Fruit fly (Drosophila melanogaster): ENCODE measurements around the gene CG15544.

The CG15544 gene

dm6 chr3R:30781661-30782120 lies 45.9 kb upstream of the CG15544 start (continued):
- TF ChIP-seq sqz (GFP tag; optimal IDR thresholded peaks at IDR 0.05) = peak; percentile 81
- peak; percentile 91 for TF ChIP-seq CG9215 (GFP tag; IDR thresholded peaks at IDR 0.05)
- peak; percentile 90 for TF ChIP-seq CG16779 (GFP tag; IDR thresholded peaks at IDR 0.05)
- peak; percentile 10 to 39 for TF ChIP-seq insv (GFP tag; optimal IDR thresholded peaks at IDR 0.05)
- peak; percentile 88 for TF ChIP-seq kay (GFP tag; optimal IDR thresholded peaks at IDR 0.05)
- peak; percentile 74 for TF ChIP-seq CG10274 (GFP tag; optimal IDR thresholded peaks at IDR 0.05)
- TF ChIP-seq Nf-YA (GFP tag; IDR thresholded peaks at IDR 0.05) = peak; percentile 88
- peak; percentile 91 for TF ChIP-seq CG32767 (GFP tag; IDR thresholded peaks at IDR 0.05)
- peak; percentile 86 to 93 for TF ChIP-seq Pdp1 (GFP tag; optimal IDR thresholded peaks at IDR 0.05)
- no peak for TF ChIP-seq inv (GFP tag; IDR thresholded peaks at IDR 0.05; ENCODE audit: partially characterized antibody)
- peak; percentile 89 for TF ChIP-seq CG6175 (GFP tag; IDR thresholded peaks at IDR 0.05)
- TF ChIP-seq hbn (GFP tag; IDR thresholded peaks at IDR 0.05; ENCODE audit: partially characterized antibody) = no peak
- TF ChIP-seq az2 (GFP tag; optimal IDR thresholded peaks at IDR 0.05) = peak; percentile 96
- peak; percentile 95 for TF ChIP-seq CG4424 (GFP tag; optimal IDR thresholded peaks at IDR 0.05)
- peak; percentile 62 for TF ChIP-seq CG3995 (GFP tag; optimal IDR thresholded peaks at IDR 0.05)
- TF ChIP-seq slou (GFP tag; optimal IDR thresholded peaks at IDR 0.05) = peak; percentile 76
- peak; percentile 49 for TF ChIP-seq sd (tag; optimal IDR thresholded peaks at IDR 0.05)
- peak; percentile 90 for TF ChIP-seq tx (GFP tag; optimal IDR thresholded peaks at IDR 0.05)
- TF ChIP-seq B-H1 (GFP tag; IDR thresholded peaks at IDR 0.05) = peak; percentile 88
- TF ChIP-seq CG11723 (GFP tag; optimal IDR thresholded peaks at IDR 0.05) = peak; percentile 66
- peak; percentile 90 for TF ChIP-seq Usf (GFP tag; optimal IDR thresholded peaks at IDR 0.05)
- peak; percentile 83 for TF ChIP-seq en (GFP tag; optimal IDR thresholded peaks at IDR 0.05)
- peak; percentile 93 for TF ChIP-seq Bteb2 (GFP tag; optimal IDR thresholded peaks at IDR 0.05)
- TF ChIP-seq gt (GFP tag; IDR thresholded peaks at IDR 0.05) = peak; percentile 91
- peak; percentile 93 for TF ChIP-seq Dad (GFP tag; optimal IDR thresholded peaks at IDR 0.05)
- peak; percentile 71 for TF ChIP-seq CG18011 (GFP tag; optimal IDR thresholded peaks at IDR 0.05)
- TF ChIP-seq dm (GFP tag; optimal IDR thresholded peaks at IDR 0.05) = peak; percentile 88
- TF ChIP-seq CG8478 (optimal IDR thresholded peaks at IDR 0.05) = peak; percentile 87
- TF ChIP-seq CG8944 (GFP tag; optimal IDR thresholded peaks at IDR 0.05) = peak; percentile 94
- TF ChIP-seq NfI (GFP tag; optimal IDR thresholded peaks at IDR 0.05) = peak; percentile 89
- TF ChIP-seq lmd (GFP tag; IDR thresholded peaks at IDR 0.05) = peak; percentile 96
- TF ChIP-seq CG17912 (GFP tag; optimal IDR thresholded peaks at IDR 0.05) = no peak
- peak; percentile 91 for TF ChIP-seq CG11504 (tag; optimal IDR thresholded peaks at IDR 0.05)
- peak; percentile 83 for TF ChIP-seq klu (GFP tag; IDR thresholded peaks at IDR 0.05)
- peak; percentile 82 for TF ChIP-seq CG3163 (GFP tag; optimal IDR thresholded peaks at IDR 0.05)
- peak; percentile 34 for TF ChIP-seq CTCF (GFP tag; optimal IDR thresholded peaks at IDR 0.05)
- TF ChIP-seq CG4360 (GFP tag; IDR thresholded peaks at IDR 0.05) = peak; percentile 68; the same call in 1 of the 2 replicates
- TF ChIP-seq CG9609 (GFP tag; optimal IDR thresholded peaks at IDR 0.05) = peak; percentile 95
- TF ChIP-seq CG12299 (tag; optimal IDR thresholded peaks at IDR 0.05) = peak; percentile 86
- TF ChIP-seq esg (GFP tag; conservative IDR thresholded peaks at IDR 0.05) = peak; percentile 76
- peak; percentile 86 for TF ChIP-seq oc (tag; optimal IDR thresholded peaks at IDR 0.05)
- TF ChIP-seq ranshi (GFP tag; IDR thresholded peaks at IDR 0.05) = peak; percentile 96
- TF ChIP-seq ap (GFP tag; IDR thresholded peaks at IDR 0.05) = peak; percentile 55
- peak; percentile 18 for TF ChIP-seq gfzf (GFP tag; optimal IDR thresholded peaks at IDR 0.05)
- TF ChIP-seq Dll (GFP tag; IDR thresholded peaks at IDR 0.05; ENCODE audit: partially characterized antibody) = 0 out of 4 replicates have a peak, but pooled peaks have one; percentile 18
- TF ChIP-seq C15 (GFP tag; IDR thresholded peaks at IDR 0.05) = peak; percentile 86; the same call in 2 of the 3 replicates
- peak; percentile 86 for TF ChIP-seq CG10565 (GFP tag; optimal IDR thresholded peaks at IDR 0.05)
- TF ChIP-seq Ets97D (GFP tag; optimal IDR thresholded peaks at IDR 0.05) = peak; percentile 72
- no peak for TF ChIP-seq pita (GFP tag; optimal IDR thresholded peaks at IDR 0.05)
- peak; percentile 29; the same call in 1 of the 2 replicates for TF ChIP-seq bowl (GFP tag; IDR thresholded peaks at IDR 0.05)
- no peak for TF ChIP-seq Tbp (GFP tag; optimal IDR thresholded peaks at IDR 0.05)
- TF ChIP-seq cato (GFP tag; optimal IDR thresholded peaks at IDR 0.05; ENCODE audit: borderline replicate concordance) = peak; percentile 86

All from whole organism, embryonic.